Fruit fly (Drosophila melanogaster) whole organism, adult: ENCODE measurements around the gene CG6834.

Experiments used
- CG14711 ChIP-seq: fragments of 200-800 bp; sonication (Bioruptor generic); optimal IDR thresholded peaks from 2 replicates; lab custom pipeline; 2018; ENCODE audit warnings: missing biosample characterization, mild to moderate bottlenecking, missing genetic modification characterization, moderate library complexity
- CG33017 ChIP-seq: fragments of 200-800 bp; sonication (Bioruptor generic); optimal IDR thresholded peaks from 2 replicates; lab custom pipeline; 2018; ENCODE audit warnings: missing biosample characterization, mild to moderate bottlenecking, missing genetic modification characterization, moderate library complexity

dm6 chr3R:11683675-11684074 lies 4.3 kb downstream of the CG6834 start:
- TF ChIP-seq CG33017 (tag; lab: Kevin White, UChicago): no peak
- TF ChIP-seq CG14711: no peak
